Fruit fly (Drosophila melanogaster): ENCODE measurements around the gene CG6686.

The CG6686 gene

dm6 chr2L:12007331-12007791, 19.5 kb upstream of the CG6686 start (continued):
- peak; percentile 49 for TF ChIP-seq lz (GFP tag; optimal IDR thresholded peaks at IDR 0.05)
- TF ChIP-seq Blimp-1 (GFP tag; optimal IDR thresholded peaks at IDR 0.05), result peak; percentile 53
- peak; percentile 66 for TF ChIP-seq Smox (GFP tag; optimal IDR thresholded peaks at IDR 0.05)
- peak; percentile 75 for TF ChIP-seq net (GFP tag; optimal IDR thresholded peaks at IDR 0.05)
- TF ChIP-seq Hr39 (GFP tag; optimal IDR thresholded peaks at IDR 0.05), result no peak
- peak; percentile 7 for TF ChIP-seq CG8632 (GFP tag; optimal IDR thresholded peaks at IDR 0.05)
- no peak for TF ChIP-seq eg (GFP tag; IDR thresholded peaks at IDR 0.05)
- TF ChIP-seq fd59A (GFP tag; optimal IDR thresholded peaks at IDR 0.05), result peak; percentile 27
- TF ChIP-seq esn (GFP tag; optimal IDR thresholded peaks at IDR 0.05), result peak; percentile 53
- TF ChIP-seq CG1621 (tag; optimal IDR thresholded peaks at IDR 0.05), result peak; percentile 80
- TF ChIP-seq Eip78C (GFP tag), result peak; percentile 91
- TF ChIP-seq svp (GFP tag), result peak; percentile 99
- peak; percentile 18 for TF ChIP-seq Ets21C (GFP tag; optimal IDR thresholded peaks at IDR 0.05)
- TF ChIP-seq CG8119 (GFP tag; IDR thresholded peaks at IDR 0.05), result no peak
- peak; percentile 73 for TF ChIP-seq spab (GFP tag; optimal IDR thresholded peaks at IDR 0.05)
- peak; percentile 56 for TF ChIP-seq CG7368 (GFP tag; optimal IDR thresholded peaks at IDR 0.05)
- TF ChIP-seq Sox14 (GFP tag; optimal IDR thresholded peaks at IDR 0.05), result peak; percentile 80
- peak; percentile 67 for TF ChIP-seq pdm3 (GFP tag; optimal IDR thresholded peaks at IDR 0.05)
- peak; percentile 61 for TF ChIP-seq Ets96B (tag; optimal IDR thresholded peaks at IDR 0.05)
- no peak for TF ChIP-seq Sox15 (GFP tag; optimal IDR thresholded peaks at IDR 0.05)
- TF ChIP-seq CG3032 (tag; optimal IDR thresholded peaks at IDR 0.05), result peak; percentile 66
- peak; percentile 78 for TF ChIP-seq fd85E (GFP tag; optimal IDR thresholded peaks at IDR 0.05)
- TF ChIP-seq acj6 (GFP tag; optimal IDR thresholded peaks at IDR 0.05), result peak; percentile 17
- TF ChIP-seq dsx (GFP tag; optimal IDR thresholded peaks at IDR 0.05; ENCODE audit: poor library complexity, severe bottlenecking), result peak; percentile 100
- TF ChIP-seq CG6808 (GFP tag; optimal IDR thresholded peaks at IDR 0.05), result peak; percentile 82
- peak; percentile 91 for TF ChIP-seq Lpt (GFP tag; optimal IDR thresholded peaks at IDR 0.05)
- peak; percentile 66 for TF ChIP-seq CG10669 (GFP tag; optimal IDR thresholded peaks at IDR 0.05)
- peak; percentile 90 for TF ChIP-seq CG6854 (GFP tag; optimal IDR thresholded peaks at IDR 0.05)
- TF ChIP-seq CG9139 (GFP tag; optimal IDR thresholded peaks at IDR 0.05), result peak; percentile 70
- peak; percentile 76 for TF ChIP-seq topi (GFP tag; optimal IDR thresholded peaks at IDR 0.05)
- peak; percentile 68 for TF ChIP-seq Sox102F (GFP tag; optimal IDR thresholded peaks at IDR 0.05)
- no peak for TF ChIP-seq CG11902 (GFP tag; optimal IDR thresholded peaks at IDR 0.05)
- peak; percentile 66 for TF ChIP-seq CG3919 (GFP tag; optimal IDR thresholded peaks at IDR 0.05)
- TF ChIP-seq CG6163 (GFP tag; IDR thresholded peaks at IDR 0.05), result no peak

- TF ChIP-seq CG1621 (tag; optimal IDR thresholded peaks at IDR 0.05) (no peak), fd59A (GFP tag; optimal IDR thresholded peaks at IDR 0.05) (peak; percentile 81), Eip75B (GFP tag; optimal IDR thresholded peaks at IDR 0.05) (peak; percentile 90), CG11762 (GFP tag; optimal IDR thresholded peaks at IDR 0.05; ENCODE audit: insufficient read depth) (peak; percentile 84), acj6 (GFP tag; optimal IDR thresholded peaks at IDR 0.05) (peak; percentile 88), CG8119 (GFP tag; IDR thresholded peaks at IDR 0.05) (no peak), svp (GFP tag) (peak; percentile 98), Blimp-1 (GFP tag; optimal IDR thresholded peaks at IDR 0.05) (peak; percentile 97), CG6808 (GFP tag; optimal IDR thresholded peaks at IDR 0.05) (peak; percentile 93), vri (GFP tag; optimal IDR thresholded peaks at IDR 0.05) (no peak), eg (GFP tag; IDR thresholded peaks at IDR 0.05) (no peak), CG3032 (tag; optimal IDR thresholded peaks at IDR 0.05) (peak; percentile 95), Sox14 (GFP tag; optimal IDR thresholded peaks at IDR 0.05) (peak; percentile 59), Eip93F (GFP tag; optimal IDR thresholded peaks at IDR 0.05) (no peak), fkh (GFP tag; optimal IDR thresholded peaks at IDR 0.05) (peak; percentile 97), Gug (GFP tag; IDR thresholded peaks at IDR 0.05) (no peak), Lpt (GFP tag; optimal IDR thresholded peaks at IDR 0.05) (peak; percentile 76), CG10631 (GFP tag; optimal IDR thresholded peaks at IDR 0.05) (peak; percentile 93), net (GFP tag; optimal IDR thresholded peaks at IDR 0.05) (peak; percentile 82), CG10669 (GFP tag; optimal IDR thresholded peaks at IDR 0.05) (peak; percentile 86), Met (GFP tag; optimal IDR thresholded peaks at IDR 0.05) (peak; percentile 74), CG8319 (GFP tag; optimal IDR thresholded peaks at IDR 0.05) (peak; percentile 76), Eip78C (GFP tag) (peak; percentile 96), Ets21C (GFP tag; optimal IDR thresholded peaks at IDR 0.05) (peak; percentile 59), esn (GFP tag; optimal IDR thresholded peaks at IDR 0.05) (peak; percentile 87), Sox15 (GFP tag; optimal IDR thresholded peaks at IDR 0.05) (peak; percentile 78), salr (GFP tag; optimal IDR thresholded peaks at IDR 0.05) (peak; percentile 24 to 94), dac (GFP tag; optimal IDR thresholded peaks at IDR 0.05) (peak; percentile 57), dsx (GFP tag; optimal IDR thresholded peaks at IDR 0.05; ENCODE audit: poor library complexity, severe bottlenecking) (peak; percentile 80), CG9139 (GFP tag; optimal IDR thresholded peaks at IDR 0.05) (peak; percentile 87), spab (GFP tag; optimal IDR thresholded peaks at IDR 0.05) (peak; percentile 90)
Measured at dm6 chr2L:12006397-12007330, 18.8 kb upstream of the CG6686 start.

Measured in whole organism, prepupa.